Worm (Caenorhabditis elegans) whole organism, young adult: ENCODE measurements around the gene str-144.

Source experiments
- attf-6 ChIP-seq: fragments of 200-800 bp; sonication (Bioruptor generic); IDR thresholded peaks from 2 replicates; pipeline ENCODE4 v1.3.6; 2022; ENCODE audit warnings: missing genetic modification reagents, missing genetic modification characterization, missing compliant biosample characterization
- nfya-1 ChIP-seq: sonication (generic microtip); optimal IDR thresholded peaks from 2 replicates; lab custom pipeline; 2017; ENCODE audit warnings: antibody characterized with exemption, missing compliant biosample characterization, missing genetic modification characterization, borderline replicate concordance; ENCODE audit not compliant: insufficient read depth
- nhr-90 ChIP-seq: sonication (generic microtip); optimal IDR thresholded peaks from 2 replicates; lab custom pipeline; 2016; ENCODE audit warnings: missing genotype, mild to moderate bottlenecking, missing genetic modification characterization, missing compliant biosample characterization

DNA sequence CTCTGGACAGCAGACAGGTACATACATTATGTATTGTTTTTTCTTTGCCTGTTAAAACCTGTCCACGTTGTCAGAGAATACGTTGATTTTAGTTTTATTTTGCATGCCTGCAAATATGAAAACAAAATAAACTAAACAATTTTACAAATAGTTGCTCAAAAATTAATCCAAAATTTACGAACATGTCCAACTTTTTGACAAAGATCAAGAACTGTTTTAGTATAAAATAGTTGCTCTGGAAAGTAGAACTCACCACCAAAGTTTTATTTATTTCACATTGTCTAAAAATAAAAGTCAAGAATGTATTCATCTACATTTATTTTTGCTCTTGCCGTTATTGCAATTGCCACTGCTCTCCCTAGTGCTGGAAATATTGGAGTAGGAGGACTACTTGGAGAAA is 32.5 kb upstream of the str-144 start, which contains the start of gene srlf-16:
- no peak for TF ChIP-seq attf-6 (GFP tag; lab: Robert Waterston, UW)
- no peak for TF ChIP-seq nfya-1 (tag; lab: Kevin White, UChicago)
- TF ChIP-seq nhr-90 = no peak
